Worm (Caenorhabditis elegans) whole organism, L4/young adult: ENCODE data around the gene hphd-1.

Experiments used
- W03F9.2 ChIP-seq: fragments of 150-350 bp; optimal IDR thresholded peaks from 2 replicates; lab custom pipeline; 2014; ENCODE audit warnings: missing biosample characterization, missing genetic modification characterization
- dao-5 ChIP-seq: sonication (generic microtip); optimal IDR thresholded peaks from 2 replicates; lab custom pipeline; 2016; ENCODE audit warnings: missing genotype, missing genetic modification characterization, moderate library complexity, missing compliant biosample characterization

ce11 chrII:13006283-13006682, 9.9 kb upstream of the hphd-1 start:
- TF ChIP-seq dao-5, result no peak
- TF ChIP-seq W03F9.2 (tag; lab: Kevin White, UChicago), result no peak
